Worm (Caenorhabditis elegans): Measurements from ENCODE around the gene epg-6.

DNA sequence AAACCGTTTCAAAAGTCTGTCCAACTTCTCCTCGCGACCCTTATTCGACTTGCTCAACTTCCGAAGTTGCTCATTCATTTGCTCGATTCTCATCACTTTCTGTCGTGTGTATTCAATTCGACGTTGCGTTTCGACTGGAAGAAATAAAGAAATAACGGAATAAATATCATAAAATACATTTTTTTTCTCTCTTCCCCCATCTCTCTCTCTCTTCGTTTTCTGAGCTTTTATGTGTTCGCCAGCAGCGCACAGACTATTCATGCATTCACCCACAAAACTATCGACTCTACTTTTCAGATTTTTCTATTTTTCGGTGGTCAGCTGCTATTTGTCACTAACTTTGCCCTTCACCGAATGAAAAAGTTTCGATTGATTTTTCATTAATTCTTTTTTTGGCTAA, 39.7 kb downstream of the epg-6 start, which contains the start of gene rab-30:
- TF ChIP-seq nhr-25 (tag; optimal IDR thresholded peaks at IDR 0.05): no peak
- no peak for TF ChIP-seq unc-62 (GFP tag; optimal IDR thresholded peaks at IDR 0.05)
